Fruit fly (Drosophila melanogaster) whole organism, pupa: ENCODE results near the gene CG6923.

ENCODE experiments used
- CG34367 ChIP-seq: fragments of 200-800 bp; sonication (Bioruptor generic); optimal IDR thresholded peaks from 2 replicates; lab custom pipeline; 2018; ENCODE audit warnings: missing biosample characterization, mild to moderate bottlenecking, missing genetic modification characterization
- CG8159 ChIP-seq: fragments of 200-800 bp; sonication (Bioruptor generic); optimal IDR thresholded peaks from 3 replicates; lab custom pipeline; 2018; ENCODE audit warnings: missing biosample characterization, mild to moderate bottlenecking, missing genetic modification characterization, moderate library complexity
- CG9948 ChIP-seq: fragments of 200-800 bp; sonication (Bioruptor generic); optimal IDR thresholded peaks from 2 replicates; lab custom pipeline; 2018; ENCODE audit warnings: missing biosample characterization, mild to moderate bottlenecking, missing genetic modification characterization, moderate library complexity
- Pif1A ChIP-seq: fragments of 200-800 bp; sonication (Bioruptor generic); optimal IDR thresholded peaks from 3 replicates; lab custom pipeline; 2016; ENCODE audit warnings: missing biosample characterization, missing genetic modification characterization
- fd96Ca ChIP-seq: fragments of 200-800 bp; sonication (Bioruptor generic); IDR thresholded peaks from 3 replicates; pipeline ENCODE4 v1.3.6; 2022; ENCODE audit warnings: missing biosample characterization, missing genetic modification characterization
- rn ChIP-seq: fragments of 200-800 bp; sonication (Bioruptor generic); IDR thresholded peaks from 2 replicates; pipeline ENCODE4 v1.3.6; 2022; ENCODE audit warnings: missing biosample characterization, missing genetic modification characterization

dm6 chr3R:11750294-11750432, 334 bp upstream of the CG6923 start, which contains the start of gene CG43062:
- no peak for TF ChIP-seq Pif1A (GFP tag; lab: Kevin White, UChicago)
- TF ChIP-seq CG34367 = no peak
- TF ChIP-seq CG8159 (tag; lab: Kevin White, UChicago) = no peak
- TF ChIP-seq rn (GFP tag; lab: Robert Waterston, UW) = no peak
- no peak for TF ChIP-seq CG9948 (tag; lab: Kevin White, UChicago)
- no peak for TF ChIP-seq fd96Ca
